Worm (Caenorhabditis elegans) whole organism, late embryonic: ENCODE results near the gene C04A2.15.
A peak's percentile ranks its signal among the peaks of the same experiment; 100 is the strongest.

Experiments
- C08G9.2 ChIP-seq: sonication (generic microtip); optimal IDR thresholded peaks from 2 replicates; lab custom pipeline; 2016; ENCODE audit warnings: mild to moderate bottlenecking, missing genetic modification characterization, moderate library complexity, missing compliant biosample characterization
- C38D4.7 ChIP-seq: fragments of 200-800 bp; sonication (Bioruptor generic); optimal IDR thresholded peaks from 2 replicates; lab custom pipeline; 2018; ENCODE audit warnings: mild to moderate bottlenecking, missing genetic modification characterization, moderate library complexity, missing compliant biosample characterization
- K02D7.2 ChIP-seq: sonication (generic microtip); optimal IDR thresholded peaks from 2 replicates; lab custom pipeline; 2017; ENCODE audit warnings: mild to moderate bottlenecking, missing genetic modification characterization, missing compliant biosample characterization
- K09A11.1 ChIP-seq: sonication (generic microtip); optimal IDR thresholded peaks from 2 replicates; lab custom pipeline; 2017; ENCODE audit warnings: antibody characterized with exemption, mild to moderate bottlenecking, missing genetic modification characterization, missing compliant biosample characterization; ENCODE audit not compliant: insufficient read depth
- T23F11.4 ChIP-seq: fragments of 200-800 bp; sonication (Bioruptor generic); optimal IDR thresholded peaks from 2 replicates; lab custom pipeline; 2018; ENCODE audit warnings: mild to moderate bottlenecking, missing genetic modification characterization, missing compliant biosample characterization
- Y22D7AL.16 ChIP-seq: sonication (generic microtip); optimal IDR thresholded peaks from 2 replicates; lab custom pipeline; 2016; ENCODE audit warnings: missing genetic modification characterization, missing compliant biosample characterization
- ahr-1 ChIP-seq: sonication (generic microtip); optimal IDR thresholded peaks from 2 replicates; lab custom pipeline; 2016; ENCODE audit warnings: missing genetic modification characterization, missing compliant biosample characterization
- ama-1 ChIP-seq: fragments of 150-350 bp; optimal IDR thresholded peaks from 2 replicates; lab custom pipeline; 2014
- ceh-14 ChIP-seq: sonication (generic microtip); optimal IDR thresholded peaks from 2 replicates; lab custom pipeline; 2016; ENCODE audit warnings: missing genotype, missing genetic modification characterization, missing compliant biosample characterization
- ceh-2 ChIP-seq: sonication (generic microtip); optimal IDR thresholded peaks from 2 replicates; lab custom pipeline; 2016; ENCODE audit warnings: missing genotype, missing genetic modification characterization, missing compliant biosample characterization
- ceh-22 ChIP-seq: sonication (generic microtip); optimal IDR thresholded peaks from 2 replicates; lab custom pipeline; 2017; ENCODE audit warnings: missing biosample characterization, missing genetic modification characterization
- ceh-24 ChIP-seq: sonication (generic microtip); optimal IDR thresholded peaks from 2 replicates; lab custom pipeline; 2016; ENCODE audit warnings: mild to moderate bottlenecking, missing genetic modification characterization, missing compliant biosample characterization
- ceh-30 ChIP-seq: fragments of 150-350 bp; optimal IDR thresholded peaks from 2 replicates; lab custom pipeline; 2014; ENCODE audit warnings: missing biosample characterization, missing genetic modification characterization
- ceh-34 ChIP-seq: sonication (generic microtip); optimal IDR thresholded peaks from 2 replicates; lab custom pipeline; 2016; ENCODE audit warnings: mild to moderate bottlenecking, missing genetic modification characterization, missing compliant biosample characterization
- ceh-45 ChIP-seq: fragments of 200-800 bp; sonication (Bioruptor generic); IDR thresholded peaks from 2 replicates; pipeline ENCODE4 v1.3.6; 2022; ENCODE audit warnings: missing genetic modification reagents, missing genetic modification characterization, missing compliant biosample characterization
- ceh-6 ChIP-seq: fragments of 200-800 bp; sonication (Bioruptor generic); optimal IDR thresholded peaks from 2 replicates; lab custom pipeline; 2018; ENCODE audit warnings: mild to moderate bottlenecking, missing genetic modification characterization, missing compliant biosample characterization
- ceh-9 ChIP-seq: sonication (generic microtip); optimal IDR thresholded peaks from 2 replicates; lab custom pipeline; 2016; ENCODE audit warnings: mild to moderate bottlenecking, missing genetic modification characterization, inconsistent platforms, missing compliant biosample characterization
- dmd-4 ChIP-seq: sonication (generic microtip); optimal IDR thresholded peaks from 2 replicates; lab custom pipeline; 2016; ENCODE audit warnings: borderline replicate concordance, missing genetic modification characterization, missing compliant biosample characterization
- dve-1 ChIP-seq: sonication (generic microtip); optimal IDR thresholded peaks from 2 replicates; lab custom pipeline; 2017; ENCODE audit warnings: antibody characterized with exemption, mild to moderate bottlenecking, missing genetic modification characterization, missing compliant biosample characterization
- elt-4 ChIP-seq: sonication (generic microtip); optimal IDR thresholded peaks from 2 replicates; lab custom pipeline; 2016; ENCODE audit warnings: missing genetic modification characterization, missing compliant biosample characterization
- ets-4 ChIP-seq: sonication (generic microtip); optimal IDR thresholded peaks from 2 replicates; lab custom pipeline; 2016; ENCODE audit warnings: missing genetic modification characterization, missing compliant biosample characterization
- eyg-1 ChIP-seq: sonication (generic microtip); optimal IDR thresholded peaks from 2 replicates; lab custom pipeline; 2016; ENCODE audit warnings: missing genotype, missing genetic modification characterization, missing compliant biosample characterization
- fax-1 ChIP-seq: sonication (generic microtip); optimal IDR thresholded peaks from 2 replicates; lab custom pipeline; 2016; ENCODE audit warnings: missing genotype, missing genetic modification characterization, missing compliant biosample characterization
- fkh-6 ChIP-seq: sonication (generic microtip); optimal IDR thresholded peaks from 2 replicates; lab custom pipeline; 2016; ENCODE audit warnings: missing genetic modification characterization, missing compliant biosample characterization
- hlh-6 ChIP-seq: sonication (generic microtip); optimal IDR thresholded peaks from 2 replicates; lab custom pipeline; 2016; ENCODE audit warnings: missing genotype, missing genetic modification characterization, missing compliant biosample characterization
- madf-2 ChIP-seq: sonication (generic microtip); optimal IDR thresholded peaks from 2 replicates; lab custom pipeline; 2017; ENCODE audit warnings: missing genetic modification characterization, missing compliant biosample characterization
- mec-3 ChIP-seq: sonication (generic microtip); optimal IDR thresholded peaks from 2 replicates; lab custom pipeline; 2016; ENCODE audit warnings: borderline replicate concordance, missing genetic modification characterization, missing compliant biosample characterization
- nfya-1 ChIP-seq: sonication (generic microtip); optimal IDR thresholded peaks from 2 replicates; lab custom pipeline; 2017; ENCODE audit warnings: missing genetic modification characterization, mild to moderate bottlenecking, missing compliant biosample characterization, antibody characterized with exemption, moderate library complexity
- nhr-232 ChIP-seq: sonication (generic microtip); optimal IDR thresholded peaks from 2 replicates; lab custom pipeline; 2016; ENCODE audit warnings: missing genetic modification characterization, missing compliant biosample characterization
- odd-2 ChIP-seq: sonication (generic microtip); optimal IDR thresholded peaks from 2 replicates; lab custom pipeline; 2017; ENCODE audit warnings: antibody characterized with exemption, mild to moderate bottlenecking, missing genetic modification characterization, missing compliant biosample characterization
- pat-9 ChIP-seq: fragments of 200-800 bp; sonication (Bioruptor generic); optimal IDR thresholded peaks from 2 replicates; lab custom pipeline; 2018; ENCODE audit warnings: mild to moderate bottlenecking, missing genetic modification characterization, moderate library complexity, missing compliant biosample characterization
- pax-1 ChIP-seq: fragments of 150-350 bp; optimal IDR thresholded peaks from 2 replicates; lab custom pipeline; 2014; ENCODE audit warnings: missing biosample characterization, missing genetic modification characterization
- pha-2 ChIP-seq: sonication (generic microtip); optimal IDR thresholded peaks from 2 replicates; lab custom pipeline; 2017; ENCODE audit warnings: mild to moderate bottlenecking, missing genetic modification characterization, missing compliant biosample characterization
- pha-4 ChIP-seq: fragments of 150-350 bp; optimal IDR thresholded peaks from 2 replicates; lab custom pipeline; 2018; ENCODE audit warnings: missing biosample characterization, missing genetic modification reagents, missing genetic modification characterization
- pqm-1 ChIP-seq: sonication (generic microtip); optimal IDR thresholded peaks from 2 replicates; lab custom pipeline; 2016; ENCODE audit warnings: missing genetic modification characterization, missing compliant biosample characterization
- pros-1 ChIP-seq: fragments of 150-350 bp; optimal IDR thresholded peaks from 2 replicates; lab custom pipeline; 2014; ENCODE audit warnings: missing biosample characterization, missing genetic modification reagents, missing genetic modification characterization
- ref-2 ChIP-seq: sonication (generic microtip); optimal IDR thresholded peaks from 2 replicates; lab custom pipeline; 2016; ENCODE audit warnings: missing genetic modification characterization, missing compliant biosample characterization
- sox-2 ChIP-seq: fragments of 200-800 bp; sonication (Bioruptor generic); IDR thresholded peaks from 2 replicates; pipeline ENCODE4 v1.3.6; 2022; ENCODE audit warnings: missing genetic modification reagents, missing genetic modification characterization, missing compliant biosample characterization
- sox-4 ChIP-seq: sonication (generic microtip); optimal IDR thresholded peaks from 2 replicates; lab custom pipeline; 2017; ENCODE audit warnings: mild to moderate bottlenecking, missing genetic modification characterization, inconsistent platforms, missing compliant biosample characterization
- syd-9 ChIP-seq: sonication (generic microtip); optimal IDR thresholded peaks from 2 replicates; lab custom pipeline; 2016; ENCODE audit warnings: mild to moderate bottlenecking, missing genetic modification characterization, moderate library complexity, missing compliant biosample characterization
- tbx-2 ChIP-seq: sonication (generic microtip); optimal IDR thresholded peaks from 2 replicates; lab custom pipeline; 2016; ENCODE audit warnings: missing genetic modification characterization, missing compliant biosample characterization
- ttx-3 ChIP-seq: sonication (generic microtip); optimal IDR thresholded peaks from 2 replicates; lab custom pipeline; 2016; ENCODE audit warnings: missing genetic modification reagents, missing genetic modification characterization, missing compliant biosample characterization
- unc-42 ChIP-seq: sonication (generic microtip); optimal IDR thresholded peaks from 2 replicates; lab custom pipeline; 2016; ENCODE audit warnings: missing genotype, missing genetic modification characterization, missing compliant biosample characterization
- unc-55 ChIP-seq: sonication (generic microtip); optimal IDR thresholded peaks from 2 replicates; lab custom pipeline; 2017; ENCODE audit warnings: missing biosample characterization, missing genetic modification reagents, missing genetic modification characterization
- unc-86 ChIP-seq: sonication (generic microtip); optimal IDR thresholded peaks from 2 replicates; lab custom pipeline; 2016; ENCODE audit warnings: missing genetic modification characterization, missing compliant biosample characterization
- zip-5 ChIP-seq: sonication (generic microtip); optimal IDR thresholded peaks from 2 replicates; lab custom pipeline; 2016; ENCODE audit warnings: missing genetic modification characterization, missing compliant biosample characterization

C04A2.15 gene

ce11 chrII:6846723-6847122 is 5.3 kb upstream of the C04A2.15 start:
- TF ChIP-seq syd-9 (tag; lab: Kevin White, UChicago), result no peak
- TF ChIP-seq ceh-6 (GFP tag; lab: Kevin White, UChicago), result peak; percentile 50
- no peak for TF ChIP-seq pat-9 (tag; lab: Kevin White, UChicago)
- peak; percentile 29 for TF ChIP-seq tbx-2 (tag; lab: Kevin White, UChicago)
- no peak for TF ChIP-seq ceh-9
- no peak for TF ChIP-seq pha-4 (tag; lab: Kevin White, UChicago)
- TF ChIP-seq ref-2 (tag; lab: Kevin White, UChicago), result peak; percentile 15
- TF ChIP-seq unc-42 (tag; lab: Kevin White, UChicago), result peak; percentile 5
- TF ChIP-seq ttx-3 (tag; lab: Kevin White, UChicago), result no peak

- peak; percentile 40 for TF ChIP-seq unc-42 (tag; lab: Kevin White, UChicago)
- TF ChIP-seq pros-1, result no peak
- peak; percentile 2 for TF ChIP-seq nfya-1 (tag; lab: Kevin White, UChicago)
- TF ChIP-seq ama-1 (lab: Kevin White, UChicago), result peak; percentile 78
- TF ChIP-seq odd-2 (tag; lab: Kevin White, UChicago), result peak; percentile 5
- peak; percentile 8 for TF ChIP-seq unc-55 (GFP tag; lab: Kevin White, UChicago)
Measured at ce11 chrII:6847917-6848379, 4.1 kb upstream of the C04A2.15 start, which contains the start of gene tbc-6. tbc-6 (plus strand) TSS chrII:6848124.

- TF ChIP-seq C08G9.2 (tag; lab: Kevin White, UChicago) (no peak), hlh-6 (tag; lab: Kevin White, UChicago) (no peak), sox-4 (tag; lab: Kevin White, UChicago) (no peak), dve-1 (tag; lab: Kevin White, UChicago) (no peak), C38D4.7 (no peak), madf-2 (tag; lab: Kevin White, UChicago) (no peak), T23F11.4 (GFP tag; lab: Kevin White, UChicago) (no peak), ceh-22 (tag; lab: Kevin White, UChicago) (no peak), sox-2 (no peak), K09A11.1 (tag; lab: Kevin White, UChicago) (no peak), zip-5 (tag; lab: Kevin White, UChicago) (no peak), ref-2 (tag; lab: Kevin White, UChicago) (no peak), ceh-24 (tag; lab: Kevin White, UChicago) (no peak), unc-42 (tag; lab: Kevin White, UChicago) (no peak), fax-1 (tag; lab: Kevin White, UChicago) (no peak), nhr-232 (no peak)
Measured at ce11 chrII:6849308-6849707, 2.7 kb upstream of the C04A2.15 start.

- peak; percentile 83 for TF ChIP-seq pat-9 (tag; lab: Kevin White, UChicago)
- peak; percentile 14 for TF ChIP-seq unc-55 (GFP tag; lab: Kevin White, UChicago)
- TF ChIP-seq pqm-1, result no peak
- TF ChIP-seq elt-4 (tag; lab: Kevin White, UChicago), result no peak
- TF ChIP-seq fkh-6 (tag; lab: Kevin White, UChicago), result peak; percentile 80
- peak; percentile 68 for TF ChIP-seq Y22D7AL.16 (tag; lab: Kevin White, UChicago)
- TF ChIP-seq ceh-14 (tag; lab: Kevin White, UChicago), result peak; percentile 39
- TF ChIP-seq ref-2 (tag; lab: Kevin White, UChicago), result peak; percentile 84
- no peak for TF ChIP-seq pax-1 (tag; lab: Kevin White, UChicago)
- peak; percentile 77 for TF ChIP-seq eyg-1 (tag; lab: Kevin White, UChicago)
- peak; percentile 66 for TF ChIP-seq C08G9.2 (tag; lab: Kevin White, UChicago)
- TF ChIP-seq nhr-232, result peak; percentile 78
- peak; percentile 66 for TF ChIP-seq ahr-1
- peak; percentile 74 for TF ChIP-seq ceh-45 (GFP tag; lab: Robert Waterston, UW)
- TF ChIP-seq K02D7.2 (tag; lab: Kevin White, UChicago), result peak; percentile 50
- TF ChIP-seq ceh-22 (tag; lab: Kevin White, UChicago), result no peak
- no peak for TF ChIP-seq ceh-30 (tag; lab: Kevin White, UChicago)
- TF ChIP-seq pros-1, result peak; percentile 5
- TF ChIP-seq ceh-34 (tag; lab: Kevin White, UChicago), result peak; percentile 75
- no peak for TF ChIP-seq mec-3
- TF ChIP-seq dmd-4 (tag; lab: Kevin White, UChicago), result peak; percentile 76
- TF ChIP-seq nfya-1 (tag; lab: Kevin White, UChicago), result peak; percentile 64
- TF ChIP-seq ceh-9, result peak; percentile 73
- peak; percentile 4 for TF ChIP-seq ets-4 (tag; lab: Kevin White, UChicago)
- peak; percentile 81 for TF ChIP-seq unc-86 (tag; lab: Kevin White, UChicago)
- peak; percentile 42 for TF ChIP-seq ceh-2 (tag; lab: Kevin White, UChicago)
- peak; percentile 81 for TF ChIP-seq pha-2 (tag; lab: Kevin White, UChicago)
Measured at ce11 chrII:6853059-6853466, 1.0 kb downstream of the C04A2.15 start.
